Worm (Caenorhabditis elegans) whole organism, late embryonic: ENCODE measurements around the gene F31A3.3.

Source experiments
- C08G9.2 ChIP-seq: sonication (generic microtip); optimal IDR thresholded peaks from 2 replicates; lab custom pipeline; 2016; ENCODE audit warnings: mild to moderate bottlenecking, missing genetic modification characterization, moderate library complexity, missing compliant biosample characterization
- ahr-1 ChIP-seq: sonication (generic microtip); optimal IDR thresholded peaks from 2 replicates; lab custom pipeline; 2016; ENCODE audit warnings: missing genetic modification characterization, missing compliant biosample characterization
- ama-1 ChIP-seq: fragments of 150-350 bp; optimal IDR thresholded peaks from 2 replicates; lab custom pipeline; 2014
- elt-2 ChIP-seq: sonication (generic microtip); optimal IDR thresholded peaks from 2 replicates; lab custom pipeline; 2016; ENCODE audit warnings: missing genetic modification reagents, missing genetic modification characterization, missing compliant biosample characterization
- ets-4 ChIP-seq: sonication (generic microtip); optimal IDR thresholded peaks from 2 replicates; lab custom pipeline; 2016; ENCODE audit warnings: missing genetic modification characterization, missing compliant biosample characterization
- hlh-8 ChIP-seq: sonication (generic microtip); optimal IDR thresholded peaks from 2 replicates; lab custom pipeline; 2016; ENCODE audit warnings: missing genotype, missing genetic modification characterization, missing compliant biosample characterization
- nhr-11 ChIP-seq: fragments of 150-350 bp; optimal IDR thresholded peaks from 2 replicates; lab custom pipeline; 2014; ENCODE audit warnings: missing biosample characterization, missing genetic modification characterization
- pax-1 ChIP-seq: fragments of 150-350 bp; optimal IDR thresholded peaks from 2 replicates; lab custom pipeline; 2014; ENCODE audit warnings: missing biosample characterization, missing genetic modification characterization
- pha-2 ChIP-seq: sonication (generic microtip); optimal IDR thresholded peaks from 2 replicates; lab custom pipeline; 2017; ENCODE audit warnings: mild to moderate bottlenecking, missing genetic modification characterization, missing compliant biosample characterization
- pha-4 ChIP-seq: fragments of 150-350 bp; optimal IDR thresholded peaks from 2 replicates; lab custom pipeline; 2018; ENCODE audit warnings: missing biosample characterization, missing genetic modification reagents, missing genetic modification characterization
- ztf-16 ChIP-seq: sonication (generic microtip); optimal IDR thresholded peaks from 2 replicates; lab custom pipeline; 2017; ENCODE audit warnings: missing genetic modification characterization, missing compliant biosample characterization

- TF ChIP-seq ama-1 (lab: Kevin White, UChicago) = no peak
- TF ChIP-seq pha-2 (tag; lab: Kevin White, UChicago) = no peak
- TF ChIP-seq ahr-1 (tag; lab: Kevin White, UChicago) = no peak
- no peak for TF ChIP-seq nhr-11
- TF ChIP-seq pax-1 (tag; lab: Kevin White, UChicago) = no peak
- TF ChIP-seq C08G9.2 (tag; lab: Kevin White, UChicago) = no peak
- TF ChIP-seq hlh-8 (tag; lab: Kevin White, UChicago) = no peak
- no peak for TF ChIP-seq elt-2 (tag; lab: Kevin White, UChicago)
- TF ChIP-seq pha-4 (tag; lab: Kevin White, UChicago) = no peak
- no peak for TF ChIP-seq ets-4 (tag; lab: Kevin White, UChicago)
- no peak for TF ChIP-seq ztf-16 (tag; lab: Kevin White, UChicago)
Observed at ce11 chrX:17517872-17518271, 16.0 kb downstream of the F31A3.3 start.
